Worm (Caenorhabditis elegans) whole organism, L1 larva: ENCODE measurements around the gene idpp-3.

Experiments used
- C04F5.9 ChIP-seq: sonication (generic microtip); optimal IDR thresholded peaks from 2 replicates; lab custom pipeline; 2016; ENCODE audit warnings: missing genetic modification characterization, missing compliant biosample characterization
- ama-1 ChIP-seq: fragments of 150-350 bp; optimal IDR thresholded peaks from 2 replicates; lab custom pipeline; 2014
- ceh-82 ChIP-seq, 3 experiments: fragments of 150-350 bp in 1 of 3; sonication (generic microtip) in 2 of 3; optimal IDR thresholded peaks; 2 replicates each; lab custom pipeline; 2014 to 2017; ENCODE audit warnings: missing biosample characterization in 3 of 3, missing genetic modification characterization in 3 of 3
- efl-1 ChIP-seq, 4 experiments: fragments of 150-350 bp; optimal IDR thresholded peaks in 3 of 4; peaks in 1 of 4; 1 replicate in 1 of 4; 2 replicates in 3 of 4; lab custom pipeline; 2014; ENCODE audit warnings: missing biosample characterization in 2 of 4, missing genetic modification characterization in 2 of 4, missing genetic modification reagents in 2 of 4
- lin-13 ChIP-seq: fragments of 150-350 bp; optimal IDR thresholded peaks from 2 replicates; lab custom pipeline; 2014; ENCODE audit warnings: missing biosample characterization, missing genetic modification reagents, missing genetic modification characterization
- mep-1 ChIP-seq: fragments of 150-350 bp; optimal IDR thresholded peaks from 2 replicates; lab custom pipeline; 2014; ENCODE audit warnings: missing biosample characterization, missing genetic modification characterization
- nhr-237 ChIP-seq: fragments of 150-350 bp; optimal IDR thresholded peaks from 2 replicates; lab custom pipeline; 2014; ENCODE audit warnings: missing biosample characterization, missing genetic modification characterization
- tbx-2 ChIP-seq: sonication (generic microtip); optimal IDR thresholded peaks from 2 replicates; lab custom pipeline; 2016; ENCODE audit warnings: missing genetic modification characterization, missing compliant biosample characterization
- zag-1 ChIP-seq: fragments of 150-350 bp; optimal IDR thresholded peaks from 2 replicates; lab custom pipeline; 2014; ENCODE audit warnings: missing biosample characterization, missing genetic modification characterization

ce11 chrX:14951797-14952196 is 9.6 kb downstream of the idpp-3 start:
- no peak for TF ChIP-seq lin-13 (GFP tag; lab: Kevin White, UChicago)
- TF ChIP-seq ceh-82 (tag; optimal IDR thresholded peaks at IDR 0.05; lab: Kevin White, UChicago) = no peak
- TF ChIP-seq efl-1 (optimal IDR thresholded peaks at IDR 0.05; lab: Kevin White, UChicago) = no peak
- TF ChIP-seq efl-1 (GFP tag; optimal IDR thresholded peaks at IDR 0.05 in 1 of 2; lab: Kevin White, UChicago) = no peak
- no peak for TF ChIP-seq nhr-237 (tag; lab: Kevin White, UChicago)
- no peak for TF ChIP-seq ama-1 (lab: Kevin White, UChicago)
- no peak for TF ChIP-seq C04F5.9
- no peak for TF ChIP-seq tbx-2 (tag; lab: Kevin White, UChicago)
- TF ChIP-seq mep-1 (tag; lab: Kevin White, UChicago) = no peak
- TF ChIP-seq zag-1 (tag; lab: Kevin White, UChicago) = no peak
